Worm (Caenorhabditis elegans) whole organism, young adult: Measurements from ENCODE around the gene fbxa-182.

Experiments used
- B0336.3 ChIP-seq: fragments of 200-800 bp; sonication (Bioruptor generic); IDR thresholded peaks from 2 replicates; pipeline ENCODE4 v1.3.6; 2022; ENCODE audit warnings: missing genetic modification characterization, missing compliant biosample characterization
- D2030.7 ChIP-seq: fragments of 200-800 bp; sonication (Bioruptor generic); IDR thresholded peaks from 2 replicates; pipeline ENCODE4 v1.3.6; 2022; ENCODE audit warnings: missing genetic modification reagents, missing genetic modification characterization, missing compliant biosample characterization
- F57A8.1 ChIP-seq: fragments of 200-800 bp; sonication (Bioruptor generic); optimal IDR thresholded peaks from 2 replicates; lab custom pipeline; 2018; ENCODE audit warnings: mild to moderate bottlenecking, missing genetic modification characterization, moderate library complexity, missing compliant biosample characterization
- Y79H2A.3 ChIP-seq: fragments of 200-800 bp; sonication (Bioruptor generic); conservative IDR thresholded peaks from 2 replicates; pipeline ENCODE4 v1.3.6; 2022; ENCODE audit warnings: missing genetic modification reagents, missing genetic modification characterization, missing compliant biosample characterization
- ZK185.1 ChIP-seq: sonication (generic microtip); optimal IDR thresholded peaks from 2 replicates; lab custom pipeline; 2016; ENCODE audit warnings: mild to moderate bottlenecking, missing genetic modification characterization, missing compliant biosample characterization; ENCODE audit not compliant: poor library complexity, severe bottlenecking
- attf-5 ChIP-seq: fragments of 200-800 bp; sonication (Bioruptor generic); optimal IDR thresholded peaks from 2 replicates; lab custom pipeline; 2018; ENCODE audit warnings: mild to moderate bottlenecking, missing genetic modification characterization, missing compliant biosample characterization
- ccch-3 ChIP-seq: fragments of 200-800 bp; sonication (Bioruptor generic); optimal IDR thresholded peaks from 2 replicates; lab custom pipeline; 2018; ENCODE audit warnings: mild to moderate bottlenecking, missing genetic modification characterization, missing compliant biosample characterization
- cebp-1 ChIP-seq, 2 experiments: fragments of 200-800 bp in 1 of 2; sonication (Bioruptor generic) in 1 of 2; sonication (generic microtip) in 1 of 2; IDR thresholded peaks in 1 of 2; optimal IDR thresholded peaks in 1 of 2; 2 replicates each; pipeline versions ENCODE4 v1.3.6 to Lab custom; 2017 to 2022; ENCODE audit warnings: missing compliant biosample characterization in 2 of 2, missing genetic modification characterization in 2 of 2, mild to moderate bottlenecking in 1 of 2, missing genetic modification reagents in 1 of 2, moderate library complexity in 1 of 2
- dox-1 ChIP-seq: fragments of 200-800 bp; sonication (Bioruptor generic); IDR thresholded peaks from 2 replicates; pipeline ENCODE4 v1.3.6; 2022; ENCODE audit warnings: missing genetic modification reagents, missing genetic modification characterization, missing compliant biosample characterization
- egrh-3 ChIP-seq: fragments of 200-800 bp; sonication (Bioruptor generic); IDR thresholded peaks from 2 replicates; pipeline ENCODE4 v1.3.6; 2022; ENCODE audit warnings: missing genetic modification reagents, missing genetic modification characterization, missing compliant biosample characterization
- ets-4 ChIP-seq: fragments of 200-800 bp; sonication (Bioruptor generic); optimal IDR thresholded peaks from 2 replicates; lab custom pipeline; 2018; ENCODE audit warnings: mild to moderate bottlenecking, missing genetic modification characterization, missing compliant biosample characterization
- him-1 ChIP-seq: sonication (generic microtip); optimal IDR thresholded peaks from 2 replicates; lab custom pipeline; 2016; ENCODE audit warnings: missing genotype, missing genetic modification reagents, missing genetic modification characterization, missing compliant biosample characterization
- hlh-26 ChIP-seq: fragments of 200-800 bp; sonication (Bioruptor generic); conservative IDR thresholded peaks from 2 replicates; pipeline ENCODE4 v1.3.6; 2022; ENCODE audit warnings: missing genetic modification reagents, missing genetic modification characterization, missing compliant biosample characterization
- hmg-1.2 ChIP-seq: fragments of 200-800 bp; sonication (Bioruptor generic); IDR thresholded peaks from 2 replicates; pipeline ENCODE4 v1.3.6; 2022; ENCODE audit warnings: missing genetic modification reagents, missing genetic modification characterization, missing compliant biosample characterization
- let-607 ChIP-seq, 2 experiments: fragments of 200-800 bp in 1 of 2; sonication (Bioruptor generic) in 1 of 2; sonication (generic microtip) in 1 of 2; optimal IDR thresholded peaks; 2 replicates each; lab custom pipeline; 2016 to 2018; ENCODE audit warnings: mild to moderate bottlenecking in 2 of 2, missing compliant biosample characterization in 2 of 2, missing genetic modification characterization in 2 of 2, moderate library complexity in 2 of 2, missing genotype in 1 of 2
- lin-40 ChIP-seq: sonication (generic microtip); optimal IDR thresholded peaks from 2 replicates; lab custom pipeline; 2016; ENCODE audit warnings: missing genetic modification characterization, mild to moderate bottlenecking, missing compliant biosample characterization, missing genotype, missing genetic modification reagents
- lin-54 ChIP-seq: fragments of 200-800 bp; sonication (Bioruptor generic); optimal IDR thresholded peaks from 2 replicates; lab custom pipeline; 2018; ENCODE audit warnings: mild to moderate bottlenecking, missing genetic modification characterization, missing compliant biosample characterization
- lsl-1 ChIP-seq: fragments of 200-800 bp; sonication (Bioruptor generic); optimal IDR thresholded peaks from 2 replicates; lab custom pipeline; 2018; ENCODE audit warnings: mild to moderate bottlenecking, missing genetic modification characterization, moderate library complexity, missing compliant biosample characterization
- madf-10 ChIP-seq: sonication (generic microtip); optimal IDR thresholded peaks from 2 replicates; lab custom pipeline; 2016; ENCODE audit warnings: mild to moderate bottlenecking, missing genetic modification characterization, missing compliant biosample characterization
- madf-3 ChIP-seq: fragments of 200-800 bp; sonication (Bioruptor generic); IDR thresholded peaks from 2 replicates; pipeline ENCODE4 v1.3.6; 2022; ENCODE audit warnings: missing genetic modification reagents, missing genetic modification characterization, missing compliant biosample characterization
- madf-6 ChIP-seq: fragments of 200-800 bp; sonication (Bioruptor generic); IDR thresholded peaks from 2 replicates; pipeline ENCODE4 v1.3.6; 2022; ENCODE audit warnings: missing genetic modification reagents, missing genetic modification characterization, missing compliant biosample characterization
- madf-8 ChIP-seq: fragments of 200-800 bp; sonication (Bioruptor generic); conservative IDR thresholded peaks from 2 replicates; pipeline ENCODE4 v1.3.6; 2022; ENCODE audit warnings: missing genetic modification reagents, missing genetic modification characterization, missing compliant biosample characterization
- nhr-80 ChIP-seq: sonication (generic microtip); optimal IDR thresholded peaks from 2 replicates; lab custom pipeline; 2016; ENCODE audit warnings: missing genetic modification characterization, missing compliant biosample characterization
- nhr-90 ChIP-seq: sonication (generic microtip); optimal IDR thresholded peaks from 2 replicates; lab custom pipeline; 2016; ENCODE audit warnings: missing genotype, mild to moderate bottlenecking, missing genetic modification characterization, missing compliant biosample characterization
- rpc-1 ChIP-seq, 2 experiments: fragments of 150-350 bp in 1 of 2; sonication (generic microtip) in 1 of 2; optimal IDR thresholded peaks; 2 replicates each; lab custom pipeline; 2014 to 2018; ENCODE audit warnings: missing biosample characterization in 1 of 2, missing genetic modification characterization in 1 of 2, missing genetic modification reagents in 1 of 2, missing genotype in 1 of 2
- snpc-4 ChIP-seq, 5 experiments: fragments of 150-350 bp in 1 of 5; sonication (generic microtip) in 4 of 5; optimal IDR thresholded peaks; 2 replicates each; lab custom pipeline; 2014 to 2018; ENCODE audit warnings: missing genetic modification characterization in 5 of 5, missing biosample characterization in 3 of 5, antibody characterized with exemption in 2 of 5, mild to moderate bottlenecking in 2 of 5, missing compliant biosample characterization in 2 of 5, missing genotype in 2 of 5, moderate library complexity in 2 of 5, missing genetic modification reagents in 1 of 5
- tbp1 ChIP-seq: fragments of 200-800 bp; sonication (Bioruptor generic); optimal IDR thresholded peaks from 2 replicates; lab custom pipeline; 2018; ENCODE audit warnings: mild to moderate bottlenecking, missing genetic modification characterization, missing compliant biosample characterization
- unc-62 ChIP-seq: fragments of 150-350 bp; optimal IDR thresholded peaks from 2 replicates; lab custom pipeline; 2014; ENCODE audit warnings: missing biosample characterization, missing genetic modification reagents, missing genetic modification characterization
- zfh-2 ChIP-seq: fragments of 200-800 bp; sonication (Bioruptor generic); conservative IDR thresholded peaks from 2 replicates; pipeline ENCODE4 v1.3.6; 2022; ENCODE audit warnings: missing genetic modification reagents, missing genetic modification characterization, missing compliant biosample characterization

fbxa-182 gene

ce11 chrII:2412649-2413048 is at the start of gene fbxa-182:
TSS of gene fbxa-182 (minus strand) at chrII:2412749.
- no peak for TF ChIP-seq Y79H2A.3 (GFP tag; lab: Robert Waterston, UW)

- TF ChIP-seq madf-6 (GFP tag; lab: Robert Waterston, UW) (no peak), madf-3 (GFP tag; lab: Robert Waterston, UW) (no peak)
These were observed 46.3 kb upstream of the fbxa-182 start, which contains the start of gene pqn-42 for ce11 chrII:2458881-2459280. TSS of gene pqn-42 (minus strand) at chrII:2458981.

- peak; percentile 86 for TF ChIP-seq zfh-2
- no peak for TF ChIP-seq B0336.3
- no peak for TF ChIP-seq him-1 (tag; lab: Kevin White, UChicago)
- peak; percentile 71 for TF ChIP-seq egrh-3
These were observed 44.4 kb upstream of the fbxa-182 start for ce11 chrII:2456973-2457372.

- TF ChIP-seq lsl-1 (GFP tag; lab: Kevin White, UChicago) = peak; percentile 1
- no peak for TF ChIP-seq hlh-26 (GFP tag; lab: Robert Waterston, UW)
- no peak for TF ChIP-seq ccch-3
- no peak for TF ChIP-seq F57A8.1 (GFP tag; lab: Kevin White, UChicago)
These were observed 43.5 kb upstream of the fbxa-182 start for ce11 chrII:2455931-2456576.

ce11 chrII:2454822-2455221 is 42.3 kb upstream of the fbxa-182 start:
- peak; percentile 85 for TF ChIP-seq zfh-2
- TF ChIP-seq ets-4 = peak; percentile 32
- TF ChIP-seq let-607 (tag; optimal IDR thresholded peaks at IDR 0.05; lab: Kevin White, UChicago) = peak in 1 of 2 experiments; percentile 48
- peak; percentile 1 for TF ChIP-seq madf-10
- TF ChIP-seq ZK185.1 (tag; lab: Kevin White, UChicago) = no peak
- peak; percentile 78 for TF ChIP-seq cebp-1 (GFP tag; IDR thresholded peaks at IDR 0.05; lab: Robert Waterston, UW)
- peak; percentile 88 for TF ChIP-seq cebp-1 (tag; optimal IDR thresholded peaks at IDR 0.05; lab: Kevin White, UChicago)
- peak; percentile 76 for TF ChIP-seq hmg-1.2 (GFP tag; lab: Robert Waterston, UW)
- no peak for TF ChIP-seq D2030.7 (GFP tag; lab: Robert Waterston, UW)
- TF ChIP-seq tbp1 = peak; percentile 33
- TF ChIP-seq dox-1 = peak; percentile 57; the same call in 1 of the 2 replicates
- no peak for TF ChIP-seq B0336.3
- TF ChIP-seq rpc-1 (optimal IDR thresholded peaks at IDR 0.05; lab: Kevin White, UChicago) = no peak
- TF ChIP-seq rpc-1 (tag; optimal IDR thresholded peaks at IDR 0.05; lab: Kevin White, UChicago) = no peak
- TF ChIP-seq madf-8 = no peak
- TF ChIP-seq snpc-4 (GFP tag; optimal IDR thresholded peaks at IDR 0.05; lab: Kevin White, UChicago) = no peak
- peak in 1 of 4 experiments; percentile 46 for TF ChIP-seq snpc-4 (tag; optimal IDR thresholded peaks at IDR 0.05; lab: Kevin White, UChicago)
- TF ChIP-seq lin-40 (tag; lab: Kevin White, UChicago) = peak; percentile 13
- peak; percentile 35 for TF ChIP-seq lin-54 (GFP tag; lab: Kevin White, UChicago)
- peak; percentile 88 for TF ChIP-seq nhr-80 (tag; lab: Kevin White, UChicago)
- peak; percentile 23 for TF ChIP-seq unc-62 (GFP tag; lab: Kevin White, UChicago)
- TF ChIP-seq attf-5 = peak; percentile 32
- TF ChIP-seq nhr-90 (tag; lab: Kevin White, UChicago) = peak; percentile 10
